Fruit fly (Drosophila melanogaster) whole organism, embryonic: ENCODE measurements around the gene Sr-CIII.
A peak's percentile ranks its signal among the peaks of the same experiment; 100 is the strongest.

Source experiments
- Antp ChIP-seq: fragments of 200-800 bp; sonication (Bioruptor generic); optimal IDR thresholded peaks from 3 replicates; lab custom pipeline; 2016; ENCODE audit warnings: missing biosample characterization, missing genetic modification characterization
- Asciz ChIP-seq: fragments of 200-800 bp; sonication (Bioruptor generic); optimal IDR thresholded peaks from 2 replicates; lab custom pipeline; 2017; ENCODE audit warnings: missing biosample characterization, mild to moderate bottlenecking, missing genetic modification characterization, missing genetic modification reagents
- Bdp1 ChIP-seq: fragments of 200-800 bp; sonication (Bioruptor generic); optimal IDR thresholded peaks from 3 replicates; lab custom pipeline; 2016; ENCODE audit warnings: missing biosample characterization, missing genetic modification characterization
- CG1024 ChIP-seq: fragments of 200-800 bp; sonication (Bioruptor generic); IDR thresholded peaks from 2 replicates; pipeline ENCODE4 v1.3.6; 2022; ENCODE audit warnings: missing biosample characterization, missing genetic modification characterization
- CG10366 ChIP-seq: fragments of 200-800 bp; sonication (Bioruptor generic); IDR thresholded peaks from 2 replicates; pipeline ENCODE4 v1.3.6; 2022; ENCODE audit warnings: missing biosample characterization, missing genetic modification characterization
- CG10462 ChIP-seq: fragments of 200-800 bp; sonication (Bioruptor generic); optimal IDR thresholded peaks from 2 replicates; lab custom pipeline; 2016; ENCODE audit warnings: missing biosample characterization, missing genetic modification characterization
- CG10565 ChIP-seq: fragments of 200-800 bp; sonication (Bioruptor generic); optimal IDR thresholded peaks from 3 replicates; lab custom pipeline; 2016; ENCODE audit warnings: missing biosample characterization, mild to moderate bottlenecking, missing genetic modification characterization
- CG11504 ChIP-seq: fragments of 200-800 bp; sonication (Bioruptor generic); optimal IDR thresholded peaks from 3 replicates; lab custom pipeline; 2019; ENCODE audit warnings: missing biosample characterization, mild to moderate bottlenecking, missing genetic modification characterization, moderate library complexity
- CG12299 ChIP-seq: fragments of 200-800 bp; sonication (Bioruptor generic); optimal IDR thresholded peaks from 2 replicates; lab custom pipeline; 2018; ENCODE audit warnings: missing biosample characterization, mild to moderate bottlenecking, missing genetic modification characterization
- CG14965 ChIP-seq: fragments of 200-800 bp; sonication (Bioruptor generic); optimal IDR thresholded peaks from 2 replicates; lab custom pipeline; 2016; ENCODE audit warnings: missing biosample characterization, missing genetic modification characterization, borderline replicate concordance
- CG15073 ChIP-seq: fragments of 200-800 bp; sonication (Bioruptor generic); optimal IDR thresholded peaks from 2 replicates; lab custom pipeline; 2016; ENCODE audit warnings: missing biosample characterization, missing genetic modification characterization
- CG15479 ChIP-seq: fragments of 200-800 bp; sonication (Bioruptor generic); optimal IDR thresholded peaks from 3 replicates; lab custom pipeline; 2019; ENCODE audit warnings: missing biosample characterization, mild to moderate bottlenecking, missing genetic modification characterization, moderate library complexity
- CG17361 ChIP-seq: fragments of 200-800 bp; sonication (Bioruptor generic); IDR thresholded peaks from 3 replicates; pipeline ENCODE4 v1.3.6; 2022; ENCODE audit warnings: missing biosample characterization, missing genetic modification characterization
- CG30020 ChIP-seq: fragments of 200-800 bp; optimal IDR thresholded peaks from 2 replicates; lab custom pipeline; 2019; ENCODE audit warnings: missing biosample characterization, mild to moderate bottlenecking, missing genetic modification characterization, moderate library complexity
- CG33213 ChIP-seq: fragments of 200-800 bp; sonication (Bioruptor generic); optimal IDR thresholded peaks from 3 replicates; lab custom pipeline; 2016; ENCODE audit warnings: missing biosample characterization, missing genetic modification characterization
- CG5245 ChIP-seq: fragments of 200-800 bp; sonication (Bioruptor generic); optimal IDR thresholded peaks from 3 replicates; lab custom pipeline; 2016; ENCODE audit warnings: missing biosample characterization, missing genetic modification characterization
- CG6254 ChIP-seq: fragments of 200-800 bp; sonication (Bioruptor generic); optimal IDR thresholded peaks from 3 replicates; lab custom pipeline; 2017; ENCODE audit warnings: mild to moderate bottlenecking, missing biosample characterization, missing genetic modification reagents, missing genetic modification characterization
- CG6854 ChIP-seq: fragments of 200-800 bp; sonication (Bioruptor generic); optimal IDR thresholded peaks from 3 replicates; lab custom pipeline; 2017; ENCODE audit warnings: missing biosample characterization, mild to moderate bottlenecking, missing genetic modification characterization
- CG7271 ChIP-seq: fragments of 200-800 bp; sonication (Bioruptor generic); optimal IDR thresholded peaks from 2 replicates; lab custom pipeline; 2018; ENCODE audit warnings: missing biosample characterization, mild to moderate bottlenecking, missing genetic modification characterization, moderate library complexity
- CG7556 ChIP-seq: fragments of 200-800 bp; sonication (Bioruptor generic); optimal IDR thresholded peaks from 2 replicates; lab custom pipeline; 2017; ENCODE audit warnings: missing biosample characterization, mild to moderate bottlenecking, missing genetic modification characterization
- CG7786 ChIP-seq: fragments of 200-800 bp; sonication (Bioruptor generic); optimal IDR thresholded peaks from 2 replicates; lab custom pipeline; 2016; ENCODE audit warnings: missing biosample characterization, missing genetic modification characterization
- CG9215 ChIP-seq: fragments of 200-800 bp; sonication (Bioruptor generic); IDR thresholded peaks from 2 replicates; pipeline ENCODE4 v1.3.6; 2022; ENCODE audit warnings: missing biosample characterization, missing genetic modification characterization
- CG9609 ChIP-seq: fragments of 200-800 bp; sonication (Bioruptor generic); optimal IDR thresholded peaks from 3 replicates; lab custom pipeline; 2016; ENCODE audit warnings: missing biosample characterization, missing genetic modification characterization
- D ChIP-seq, 2 experiments: fragments of 200-800 bp in 1 of 2; fragments of >200 bp in 1 of 2; sonication (Bioruptor generic) in 1 of 2; optimal IDR thresholded peaks; 2 replicates in 1 of 2; 3 replicates in 1 of 2; lab custom pipeline; 2017; ENCODE audit warnings: mild to moderate bottlenecking in 1 of 2, missing biosample characterization in 1 of 2, missing genetic modification characterization in 1 of 2, missing genetic modification reagents in 1 of 2
- Jarid2 ChIP-seq: fragments of 200-800 bp; sonication (Bioruptor generic); optimal IDR thresholded peaks from 3 replicates; lab custom pipeline; 2017; ENCODE audit warnings: mild to moderate bottlenecking, missing biosample characterization, missing genetic modification reagents, missing genetic modification characterization
- Meics ChIP-seq: fragments of 200-800 bp; sonication (Bioruptor generic); optimal IDR thresholded peaks from 2 replicates; lab custom pipeline; 2017; ENCODE audit warnings: missing biosample characterization, mild to moderate bottlenecking, missing genetic modification characterization
- Mrtf ChIP-seq: fragments of 200-800 bp; sonication (Bioruptor generic); IDR thresholded peaks from 3 replicates; pipeline ENCODE4 v1.3.6; 2022; ENCODE audit warnings: missing biosample characterization, missing genetic modification characterization
- Oaz ChIP-seq: fragments of 200-800 bp; sonication (Bioruptor generic); IDR thresholded peaks from 2 replicates; pipeline ENCODE4 v1.3.6; 2022; ENCODE audit warnings: missing biosample characterization, missing genetic modification characterization
- Optix ChIP-seq: fragments of 200-800 bp; sonication (Bioruptor generic); IDR thresholded peaks from 3 replicates; pipeline ENCODE4 v1.3.6; 2022; ENCODE audit warnings: missing biosample characterization, missing genetic modification characterization
- Ptx1 ChIP-seq: fragments of 200-800 bp; sonication (Bioruptor generic); IDR thresholded peaks from 2 replicates; pipeline ENCODE4 v1.3.6; 2022; ENCODE audit warnings: missing biosample characterization, missing genetic modification characterization
- Rx ChIP-seq: fragments of 200-800 bp; sonication (Bioruptor generic); IDR thresholded peaks from 2 replicates; pipeline ENCODE4 v1.3.6; 2022; ENCODE audit warnings: missing biosample characterization, missing genetic modification characterization
- Spps ChIP-seq: fragments of 200-800 bp; sonication (Bioruptor generic); optimal IDR thresholded peaks from 2 replicates; lab custom pipeline; 2018; ENCODE audit warnings: missing biosample characterization, mild to moderate bottlenecking, missing genetic modification characterization
- ac ChIP-seq: fragments of 200-800 bp; sonication (Bioruptor generic); optimal IDR thresholded peaks from 3 replicates; lab custom pipeline; 2017; ENCODE audit warnings: missing biosample characterization, mild to moderate bottlenecking, missing genetic modification characterization
- bcd ChIP-seq: fragments of 200-800 bp; sonication (Bioruptor generic); optimal IDR thresholded peaks from 2 replicates; lab custom pipeline; 2017; ENCODE audit warnings: missing biosample characterization, mild to moderate bottlenecking, missing genetic modification characterization
- cas ChIP-seq: fragments of 200-800 bp; sonication (Bioruptor generic); IDR thresholded peaks from 2 replicates; pipeline ENCODE4 v1.3.6; 2022; ENCODE audit warnings: missing biosample characterization, missing genetic modification characterization
- crc ChIP-seq: fragments of 200-800 bp; sonication (Bioruptor generic); optimal IDR thresholded peaks from 2 replicates; lab custom pipeline; 2016; ENCODE audit warnings: missing biosample characterization, missing genetic modification characterization
- crp ChIP-seq, 2 experiments: fragments of 200-800 bp; sonication (Bioruptor generic); optimal IDR thresholded peaks; 2 replicates in 1 of 2; 3 replicates in 1 of 2; lab custom pipeline; 2017; ENCODE audit warnings: missing biosample characterization in 2 of 2, missing genetic modification characterization in 2 of 2, mild to moderate bottlenecking in 1 of 2, moderate library complexity in 1 of 2
- emc ChIP-seq: fragments of 200-800 bp; sonication (Bioruptor generic); optimal IDR thresholded peaks from 2 replicates; lab custom pipeline; 2016; ENCODE audit warnings: missing biosample characterization, missing genetic modification characterization
- hb ChIP-seq: fragments of 200-800 bp; sonication (Bioruptor generic); IDR thresholded peaks from 3 replicates; pipeline ENCODE4 v1.3.6; 2022; ENCODE audit warnings: missing biosample characterization, missing genetic modification characterization; ENCODE audit not compliant: partially characterized antibody
- lab ChIP-seq: fragments of 200-800 bp; sonication (Bioruptor generic); optimal IDR thresholded peaks from 3 replicates; lab custom pipeline; 2017; ENCODE audit warnings: missing biosample characterization, missing genetic modification characterization, mild to moderate bottlenecking, moderate library complexity, missing genetic modification reagents
- mam ChIP-seq: fragments of 200-800 bp; sonication (Bioruptor generic); optimal IDR thresholded peaks from 3 replicates; lab custom pipeline; 2016; ENCODE audit warnings: missing biosample characterization, missing genetic modification characterization
- onecut ChIP-seq: fragments of 200-800 bp; sonication (Bioruptor generic); IDR thresholded peaks from 2 replicates; pipeline ENCODE4 v1.3.6; 2022; ENCODE audit warnings: missing biosample characterization, missing genetic modification characterization
- row ChIP-seq: fragments of 200-800 bp; sonication (Bioruptor generic); IDR thresholded peaks from 3 replicates; pipeline ENCODE4 v1.3.6; 2022; ENCODE audit warnings: missing biosample characterization, missing genetic modification characterization
- sima ChIP-seq: fragments of 200-800 bp; sonication (Bioruptor generic); optimal IDR thresholded peaks from 2 replicates; lab custom pipeline; 2016; ENCODE audit warnings: missing biosample characterization, missing genetic modification characterization
- slou ChIP-seq: fragments of 200-800 bp; sonication (Bioruptor generic); optimal IDR thresholded peaks from 3 replicates; lab custom pipeline; 2016; ENCODE audit warnings: missing biosample characterization, missing genetic modification characterization
- sr ChIP-seq: fragments of 200-800 bp; sonication (Bioruptor generic); IDR thresholded peaks from 3 replicates; pipeline ENCODE4 v1.3.6; 2022; ENCODE audit warnings: missing biosample characterization, missing genetic modification characterization
- stc ChIP-seq: fragments of 200-800 bp; sonication (Bioruptor generic); IDR thresholded peaks from 2 replicates; pipeline ENCODE4 v1.3.6; 2022; ENCODE audit warnings: missing biosample characterization, missing genetic modification characterization
- tio ChIP-seq: fragments of 200-800 bp; sonication (Bioruptor generic); optimal IDR thresholded peaks from 2 replicates; lab custom pipeline; 2017; ENCODE audit warnings: missing biosample characterization, missing genetic modification characterization, inconsistent platforms
- zen2 ChIP-seq: fragments of 200-800 bp; sonication (Bioruptor generic); IDR thresholded peaks from 3 replicates; pipeline ENCODE4 v1.3.6; 2022; ENCODE audit warnings: missing biosample characterization, missing genetic modification characterization; ENCODE audit not compliant: partially characterized antibody

Gene Sr-CIII

DNA sequence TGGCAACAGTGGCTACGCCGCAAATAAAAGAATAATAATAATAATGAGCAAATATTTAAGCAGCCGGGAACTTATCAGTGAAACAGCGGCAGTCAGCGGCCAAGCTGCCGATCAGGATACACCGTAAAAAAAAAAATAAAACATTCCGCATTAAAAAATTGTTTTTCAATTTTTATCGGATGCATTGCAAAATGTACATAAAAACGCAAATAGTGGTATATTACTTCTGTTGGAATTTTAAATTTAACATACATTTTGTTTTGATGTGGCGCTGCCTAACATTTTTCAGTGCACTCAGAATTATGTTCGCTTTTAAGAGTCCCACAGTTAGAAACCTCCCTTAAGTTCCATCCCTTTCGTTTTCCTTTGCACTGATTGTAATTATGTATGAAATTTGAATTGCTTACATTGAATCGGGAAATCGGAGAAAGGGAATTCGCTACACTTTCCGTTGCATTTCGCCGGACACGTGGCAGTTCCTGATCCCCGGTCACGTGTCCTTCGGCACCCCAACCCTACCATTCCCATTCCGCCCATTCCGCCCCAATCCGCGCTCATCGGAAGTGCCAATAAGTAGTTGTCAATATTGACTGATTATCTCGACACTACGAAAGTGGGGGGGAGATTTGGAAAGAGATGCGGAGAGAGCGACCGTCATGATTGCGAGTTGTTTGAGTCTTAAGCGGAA is 1.0 kb upstream of the Sr-CIII start (continued):
- peak; percentile 76 for TF ChIP-seq Spps (tag; lab: Kevin White, UChicago)
- TF ChIP-seq emc (GFP tag; lab: Kevin White, UChicago): no peak
- TF ChIP-seq CG17361 (GFP tag; lab: Robert Waterston, UW): peak; percentile 90
- no peak for TF ChIP-seq cas (GFP tag; lab: Robert Waterston, UW)
- TF ChIP-seq ac (GFP tag; lab: Kevin White, UChicago): peak; percentile 54
- TF ChIP-seq hb (GFP tag; lab: Robert Waterston, UW): no peak
- peak; percentile 48 for TF ChIP-seq Oaz (GFP tag; lab: Robert Waterston, UW)
- TF ChIP-seq CG30020 (tag; lab: Kevin White, UChicago): peak; percentile 32
- peak; percentile 67 for TF ChIP-seq Antp (GFP tag; lab: Kevin White, UChicago)
- peak; percentile 73 for TF ChIP-seq Asciz
- peak; percentile 82 for TF ChIP-seq onecut (GFP tag; lab: Robert Waterston, UW)
- TF ChIP-seq sr (GFP tag; lab: Robert Waterston, UW): no peak
- peak; percentile 87 for TF ChIP-seq CG7556 (GFP tag; lab: Kevin White, UChicago)
- TF ChIP-seq bcd (GFP tag; lab: Kevin White, UChicago): peak; percentile 76
- peak; percentile 88 for TF ChIP-seq lab (GFP tag; lab: Kevin White, UChicago)
- peak; percentile 32 for TF ChIP-seq CG10565 (GFP tag; lab: Kevin White, UChicago)
- peak; percentile 53 for TF ChIP-seq crc (GFP tag; lab: Kevin White, UChicago)
- peak; percentile 81 for TF ChIP-seq CG33213
- TF ChIP-seq Optix (GFP tag; lab: Robert Waterston, UW): no peak
- TF ChIP-seq CG10366 (GFP tag; lab: Robert Waterston, UW): peak; percentile 66
- peak; percentile 35 for TF ChIP-seq CG6854 (GFP tag; lab: Kevin White, UChicago)
- peak; percentile 71 for TF ChIP-seq mam
- TF ChIP-seq CG1024: peak; percentile 63
- peak; percentile 80 for TF ChIP-seq Ptx1
- TF ChIP-seq D (optimal IDR thresholded peaks at IDR 0.05; lab: Kevin White, UChicago): no peak
- TF ChIP-seq D (GFP tag; optimal IDR thresholded peaks at IDR 0.05; lab: Kevin White, UChicago): peak; percentile 84
- TF ChIP-seq CG10462: peak; percentile 73
- peak; percentile 30 for TF ChIP-seq CG15073 (GFP tag; lab: Kevin White, UChicago)
- TF ChIP-seq tio (GFP tag; lab: Kevin White, UChicago): peak; percentile 77
- TF ChIP-seq crp (GFP tag; optimal IDR thresholded peaks at IDR 0.05; lab: Kevin White, UChicago): no peak
- TF ChIP-seq CG6254 (GFP tag; lab: Kevin White, UChicago): peak; percentile 73
- TF ChIP-seq CG9215 (GFP tag; lab: Robert Waterston, UW): peak; percentile 58; the same call in 1 of the 2 replicates
- peak; percentile 66 for TF ChIP-seq CG9609 (GFP tag; lab: Kevin White, UChicago)
- TF ChIP-seq Rx: peak; percentile 79
- no peak for TF ChIP-seq CG15479 (GFP tag; lab: Kevin White, UChicago)
- TF ChIP-seq sima (GFP tag; lab: Kevin White, UChicago): no peak
- peak; percentile 73 for TF ChIP-seq CG12299 (tag; lab: Kevin White, UChicago)
- TF ChIP-seq stc (GFP tag; lab: Robert Waterston, UW): peak; percentile 85
- peak; percentile 71 for TF ChIP-seq Mrtf (GFP tag; lab: Robert Waterston, UW)
- TF ChIP-seq CG7786 (GFP tag; lab: Kevin White, UChicago): peak; percentile 63
- TF ChIP-seq Bdp1: peak; percentile 54
- TF ChIP-seq Jarid2 (GFP tag; lab: Kevin White, UChicago): peak; percentile 52
- TF ChIP-seq CG14965 (GFP tag; lab: Kevin White, UChicago): peak; percentile 49
- peak; percentile 84 for TF ChIP-seq CG11504 (tag; lab: Kevin White, UChicago)
- TF ChIP-seq CG7271 (tag; lab: Kevin White, UChicago): peak; percentile 40
- peak; percentile 80 for TF ChIP-seq slou (GFP tag; lab: Kevin White, UChicago)
- peak; percentile 77 for TF ChIP-seq Meics (GFP tag; lab: Kevin White, UChicago)
- TF ChIP-seq CG5245: peak; percentile 70
- TF ChIP-seq row: peak; percentile 88
- TF ChIP-seq zen2: no peak
